Worm (Caenorhabditis elegans) whole organism, L4/young adult: ENCODE results near the gene nhr-98.

ENCODE experiments used
- W03F9.2 ChIP-seq: fragments of 150-350 bp; optimal IDR thresholded peaks from 2 replicates; lab custom pipeline; 2014; ENCODE audit warnings: missing biosample characterization, missing genetic modification characterization
- dao-5 ChIP-seq: sonication (generic microtip); optimal IDR thresholded peaks from 2 replicates; lab custom pipeline; 2016; ENCODE audit warnings: missing genotype, missing genetic modification characterization, moderate library complexity, missing compliant biosample characterization
- him-1 ChIP-seq: sonication (generic microtip); optimal IDR thresholded peaks from 2 replicates; lab custom pipeline; 2016; ENCODE audit warnings: missing genotype, missing genetic modification reagents, missing genetic modification characterization, missing compliant biosample characterization

DNA sequence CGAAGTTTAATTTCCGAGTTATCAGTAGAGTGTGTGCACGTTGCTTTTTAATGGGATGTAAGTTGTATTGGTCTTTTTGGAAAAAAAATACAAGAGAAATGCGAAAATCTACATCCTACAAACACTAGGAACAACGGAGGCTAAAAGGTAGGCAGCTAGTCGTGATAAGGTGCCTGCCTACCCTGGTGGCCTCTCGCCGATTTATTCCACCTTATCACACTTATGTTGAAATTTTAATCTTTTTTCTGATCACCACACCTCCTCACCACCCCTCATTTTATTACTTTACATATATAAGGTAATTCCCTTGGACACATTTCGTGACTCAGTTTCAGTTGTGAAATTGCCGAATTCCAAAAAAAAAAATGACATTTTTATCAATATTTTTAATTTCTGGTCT is 31.5 kb upstream of the nhr-98 start, which contains the start of gene dod-20:
- TF ChIP-seq him-1: no peak
- TF ChIP-seq dao-5 (tag; lab: Kevin White, UChicago): no peak
- TF ChIP-seq W03F9.2 (tag; lab: Kevin White, UChicago): no peak
